Worm (Caenorhabditis elegans) whole organism, L1 larva: Measurements from ENCODE around the gene C25G4.3.

ENCODE experiments used
- aly-2 ChIP-seq: fragments of 150-350 bp; optimal IDR thresholded peaks from 2 replicates; lab custom pipeline; 2014; ENCODE audit warnings: missing biosample characterization, missing genetic modification characterization
- efl-3 ChIP-seq: fragments of 200-800 bp; sonication (Bioruptor generic); optimal IDR thresholded peaks from 2 replicates; lab custom pipeline; 2018; ENCODE audit warnings: mild to moderate bottlenecking, missing genetic modification characterization, missing compliant biosample characterization
- egl-27 ChIP-seq, 2 experiments: fragments of 150-350 bp in 1 of 2; sonication (generic microtip); optimal IDR thresholded peaks; 3 replicates each; lab custom pipeline; 2017 to 2018; ENCODE audit warnings: missing biosample characterization in 2 of 2, missing genetic modification characterization in 2 of 2, missing genetic modification reagents in 2 of 2
- elt-2 ChIP-seq: sonication (generic microtip); optimal IDR thresholded peaks from 2 replicates; lab custom pipeline; 2016; ENCODE audit warnings: missing genetic modification characterization, mild to moderate bottlenecking, inconsistent platforms, missing compliant biosample characterization, missing genetic modification reagents
- lsy-2 ChIP-seq, 2 experiments: fragments of 150-350 bp; optimal IDR thresholded peaks; 2 replicates each; lab custom pipeline; 2014; ENCODE audit warnings: missing biosample characterization in 2 of 2, missing genetic modification characterization in 2 of 2
- nhr-237 ChIP-seq: fragments of 150-350 bp; optimal IDR thresholded peaks from 2 replicates; lab custom pipeline; 2014; ENCODE audit warnings: missing biosample characterization, missing genetic modification characterization
- nhr-28 ChIP-seq: fragments of 150-350 bp; optimal IDR thresholded peaks from 2 replicates; lab custom pipeline; 2014; ENCODE audit warnings: missing biosample characterization, missing genetic modification characterization
- pax-3 ChIP-seq: fragments of 200-800 bp; sonication (Bioruptor generic); optimal IDR thresholded peaks from 2 replicates; lab custom pipeline; 2018; ENCODE audit warnings: mild to moderate bottlenecking, missing genetic modification characterization, moderate library complexity, missing compliant biosample characterization
- sup-37 ChIP-seq: fragments of 200-800 bp; sonication (Bioruptor generic); optimal IDR thresholded peaks from 2 replicates; lab custom pipeline; 2018; ENCODE audit warnings: mild to moderate bottlenecking, missing genetic modification characterization, missing compliant biosample characterization
- vab-15 ChIP-seq: sonication (generic microtip); optimal IDR thresholded peaks from 2 replicates; lab custom pipeline; 2017; ENCODE audit warnings: missing genotype, mild to moderate bottlenecking, missing genetic modification characterization, missing compliant biosample characterization
- zag-1 ChIP-seq: fragments of 150-350 bp; optimal IDR thresholded peaks from 2 replicates; lab custom pipeline; 2014; ENCODE audit warnings: missing biosample characterization, missing genetic modification characterization
- ztf-11 ChIP-seq, 2 experiments: sonication (generic microtip); optimal IDR thresholded peaks; 2 replicates each; lab custom pipeline; 2016 to 2017; ENCODE audit warnings: missing genetic modification characterization in 2 of 2, missing biosample characterization in 1 of 2, missing compliant biosample characterization in 1 of 2

- TF ChIP-seq efl-3 (no peak), nhr-28 (no peak), zag-1 (tag; lab: Kevin White, UChicago) (no peak), sup-37 (GFP tag; lab: Kevin White, UChicago) (no peak), elt-2 (tag; lab: Kevin White, UChicago) (no peak), pax-3 (tag; lab: Kevin White, UChicago) (no peak), nhr-237 (tag; lab: Kevin White, UChicago) (no peak), vab-15 (tag; lab: Kevin White, UChicago) (no peak), ztf-11 (tag; optimal IDR thresholded peaks at IDR 0.05; lab: Kevin White, UChicago) (no peak), egl-27 (tag; optimal IDR thresholded peaks at IDR 0.05; lab: Kevin White, UChicago) (no peak), aly-2 (tag; lab: Kevin White, UChicago) (no peak), lsy-2 (tag; optimal IDR thresholded peaks at IDR 0.05; lab: Kevin White, UChicago) (no peak)
Observed at ce11 chrIV:12443936-12444335, 1.7 kb downstream of the C25G4.3 start, which contains the start of gene C25G4.2.
